Fruit fly (Drosophila melanogaster) S2 (cell line): ENCODE data around the gene CG4318.
A peak's percentile ranks its signal among the peaks of the same experiment; 100 is the strongest.

Experiments
- CG8478 ChIP-seq: fragments of >200 bp; optimal IDR thresholded peaks from 2 replicates; lab custom pipeline; 2018
- CTCF ChIP-seq, 2 experiments: fragments of >200 bp; optimal IDR thresholded peaks; 2 replicates each; lab custom pipeline; 2018

Gene CG4318

dm6 chrX:13135702-13136101 lies 19.0 kb downstream of the CG4318 start:
- TF ChIP-seq CG8478 (lab: Kevin White, UChicago) (no peak), CTCF (optimal IDR thresholded peaks at IDR 0.05; lab: Kevin White, UChicago) (no peak)

dm6 chrX:13134811-13135210 lies 19.9 kb downstream of the CG4318 start:
- peak in 1 of 2 experiments; percentile 6 for TF ChIP-seq CTCF (optimal IDR thresholded peaks at IDR 0.05; lab: Kevin White, UChicago)
- TF ChIP-seq CG8478 (lab: Kevin White, UChicago): no peak

- no peak for TF ChIP-seq CTCF (optimal IDR thresholded peaks at IDR 0.05; lab: Kevin White, UChicago)
- no peak for TF ChIP-seq CG8478 (lab: Kevin White, UChicago)
These were observed 23.5 kb downstream of the CG4318 start for dm6 chrX:13131063-13131773.

- TF ChIP-seq CTCF (optimal IDR thresholded peaks at IDR 0.05; lab: Kevin White, UChicago): no peak
These were observed 24.4 kb downstream of the CG4318 start for dm6 chrX:13130175-13130822.

- TF ChIP-seq CTCF (optimal IDR thresholded peaks at IDR 0.05; lab: Kevin White, UChicago) (peak in 1 of 2 experiments; percentile 12), CG8478 (lab: Kevin White, UChicago) (no peak)
These were observed 26.0 kb downstream of the CG4318 start, which contains the start of the genes CG32638, CG15717 and MFS10 for dm6 chrX:13128750-13129152. CG32638 (minus strand) TSS chrX:13128794. CG15717 (plus strand) TSS chrX:13128952. MFS10 (plus strand) TSS chrX:13129018.

DNA sequence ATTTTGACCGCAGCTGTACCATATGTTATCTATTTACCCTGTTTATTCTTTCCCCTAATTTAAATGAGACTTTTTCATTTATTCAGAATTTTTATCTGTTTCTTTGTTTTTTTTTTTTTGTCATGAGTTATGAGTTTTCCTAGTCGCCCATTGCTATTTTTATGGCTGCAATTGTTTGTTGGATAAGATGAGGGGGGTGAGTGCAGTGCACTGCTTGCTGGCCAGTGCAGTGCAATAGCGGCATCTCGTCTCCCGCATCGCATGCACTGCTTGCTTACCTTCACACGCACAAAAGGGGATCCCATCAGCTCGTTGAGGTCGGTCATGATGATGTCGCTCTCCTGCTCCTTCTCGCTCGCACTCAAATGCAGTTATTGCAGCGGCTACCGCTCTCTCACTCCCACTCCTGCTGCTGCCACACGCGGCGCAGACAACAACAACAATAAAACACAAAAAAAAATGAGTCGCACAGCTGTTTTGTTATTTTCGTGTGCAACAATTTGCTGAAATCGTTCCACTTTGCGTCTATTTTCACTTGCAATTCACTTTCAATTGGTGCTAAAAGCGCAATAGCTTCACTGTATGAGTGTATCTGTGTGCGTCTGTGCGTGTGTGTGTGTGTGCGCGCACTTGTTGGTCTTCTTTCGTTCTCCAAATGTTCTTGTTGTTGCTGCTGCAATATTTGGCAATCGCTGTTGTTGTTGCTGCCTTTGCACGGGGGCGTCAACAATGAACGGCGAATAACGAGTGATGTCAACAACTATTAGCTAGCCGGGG lies 26.6 kb downstream of the CG4318 start:
- no peak for TF ChIP-seq CG8478 (lab: Kevin White, UChicago)
- TF ChIP-seq CTCF (optimal IDR thresholded peaks at IDR 0.05; lab: Kevin White, UChicago): no peak

DNA sequence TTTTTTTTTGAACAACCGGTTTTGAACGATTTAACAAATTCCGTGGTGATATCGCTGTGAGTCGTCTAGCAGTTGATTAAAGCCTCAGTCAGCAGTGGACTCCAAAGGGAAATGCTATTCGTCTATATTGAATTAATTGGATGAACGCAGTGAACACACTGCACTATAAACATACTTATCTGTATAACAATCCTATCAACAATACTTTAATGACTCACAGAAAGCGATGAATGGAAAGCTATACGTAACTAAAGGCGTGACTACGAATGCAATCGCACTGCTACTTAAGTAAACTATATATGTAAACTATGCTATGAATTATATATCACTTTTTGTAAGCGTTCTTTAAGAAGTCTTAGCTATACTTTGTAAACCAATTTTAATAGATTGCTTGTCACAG lies 29.2 kb downstream of the CG4318 start:
- no peak for TF ChIP-seq CTCF (optimal IDR thresholded peaks at IDR 0.05; lab: Kevin White, UChicago)
- TF ChIP-seq CG8478 (lab: Kevin White, UChicago): no peak

dm6 chrX:13116438-13117243 lies 38.1 kb downstream of the CG4318 start:
- no peak for TF ChIP-seq CTCF (optimal IDR thresholded peaks at IDR 0.05; lab: Kevin White, UChicago)
- TF ChIP-seq CG8478 (lab: Kevin White, UChicago): no peak

DNA sequence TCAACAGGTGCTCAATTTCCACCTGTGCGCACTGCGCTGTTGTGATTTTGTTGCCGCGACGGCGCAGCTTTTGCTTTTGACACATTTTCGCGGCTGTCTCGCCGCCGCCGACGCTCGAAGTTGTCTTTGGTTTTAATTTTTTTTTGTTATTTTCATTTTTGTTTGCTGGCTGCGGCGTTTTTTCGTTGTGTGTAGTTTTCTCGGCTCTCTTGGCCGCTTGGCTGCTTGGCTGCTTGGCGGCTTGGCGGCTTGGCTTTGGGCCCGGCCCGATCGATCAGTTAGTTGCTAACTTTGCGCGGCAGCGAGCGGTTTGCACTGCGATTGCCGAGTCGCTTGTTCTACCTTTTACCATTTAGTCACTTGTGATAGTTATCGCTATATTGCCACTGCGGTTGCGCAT lies 39.9 kb downstream of the CG4318 start, which contains the start of gene CG42237:
TSS of gene CG42237 (plus strand) at position 271 of the 400 bp plus-strand sequence.
- TF ChIP-seq CTCF (optimal IDR thresholded peaks at IDR 0.05; lab: Kevin White, UChicago) (no peak), CG8478 (lab: Kevin White, UChicago) (no peak)

DNA sequence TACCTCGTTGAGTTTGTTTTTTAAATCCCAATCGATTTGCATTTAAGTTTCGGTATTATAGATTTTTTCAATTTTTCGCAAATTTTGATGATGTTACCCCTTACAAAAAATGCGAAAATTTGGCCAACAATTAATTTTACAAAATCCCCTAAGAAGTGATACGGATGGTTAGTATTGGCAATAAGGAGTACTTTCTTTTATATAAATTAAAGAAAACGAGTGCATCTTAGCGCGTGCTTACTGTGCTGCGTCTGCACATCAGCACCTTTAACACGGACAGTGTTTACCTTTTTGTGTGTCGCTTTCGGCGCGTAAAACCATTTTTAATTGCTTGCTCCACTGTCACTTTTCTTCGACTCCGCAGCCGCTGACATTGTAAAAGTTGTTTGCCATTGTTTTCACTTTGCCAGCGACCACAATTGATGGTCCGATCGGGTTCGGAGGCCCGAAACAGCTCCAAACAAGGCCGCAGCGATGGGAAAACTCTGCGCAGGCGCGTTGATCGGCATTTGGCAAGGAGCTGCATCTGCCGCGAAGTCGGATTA lies 40.8 kb downstream of the CG4318 start:
- TF ChIP-seq CTCF (optimal IDR thresholded peaks at IDR 0.05; lab: Kevin White, UChicago): no peak
- no peak for TF ChIP-seq CG8478 (lab: Kevin White, UChicago)

DNA sequence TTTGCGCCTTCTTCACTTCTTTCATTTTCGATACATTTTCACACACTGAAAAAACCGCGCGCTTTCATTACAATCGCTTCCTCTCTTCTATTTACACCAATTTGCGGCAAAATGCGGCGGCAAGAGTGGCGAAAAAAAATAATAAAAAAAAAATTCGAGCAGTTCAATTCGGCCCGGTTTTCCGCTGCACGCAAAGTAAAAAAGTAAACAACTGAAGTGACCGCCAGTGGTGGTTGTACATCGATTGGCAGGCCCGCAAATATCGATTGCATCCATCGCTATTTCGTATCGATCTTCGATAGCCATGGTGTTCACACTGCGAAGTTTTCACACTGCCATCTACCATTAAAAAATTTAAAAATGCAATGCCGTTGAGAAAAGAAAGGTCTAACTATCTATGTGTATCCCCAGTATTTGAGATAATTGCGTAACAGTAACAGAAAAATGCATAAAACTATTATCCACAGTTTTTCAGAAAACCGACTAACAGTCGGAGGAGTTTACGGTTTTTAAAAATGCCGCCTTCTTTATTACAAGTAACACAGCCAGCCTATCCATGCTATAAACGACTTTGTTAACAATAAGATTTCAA lies 42.4 kb downstream of the CG4318 start, which contains the start of gene Chpf:
TSS of gene Chpf (minus strand) at position 225 of the 592 bp plus-strand sequence.
- TF ChIP-seq CTCF (optimal IDR thresholded peaks at IDR 0.05; lab: Kevin White, UChicago): no peak
- no peak for TF ChIP-seq CG8478 (lab: Kevin White, UChicago)

DNA sequence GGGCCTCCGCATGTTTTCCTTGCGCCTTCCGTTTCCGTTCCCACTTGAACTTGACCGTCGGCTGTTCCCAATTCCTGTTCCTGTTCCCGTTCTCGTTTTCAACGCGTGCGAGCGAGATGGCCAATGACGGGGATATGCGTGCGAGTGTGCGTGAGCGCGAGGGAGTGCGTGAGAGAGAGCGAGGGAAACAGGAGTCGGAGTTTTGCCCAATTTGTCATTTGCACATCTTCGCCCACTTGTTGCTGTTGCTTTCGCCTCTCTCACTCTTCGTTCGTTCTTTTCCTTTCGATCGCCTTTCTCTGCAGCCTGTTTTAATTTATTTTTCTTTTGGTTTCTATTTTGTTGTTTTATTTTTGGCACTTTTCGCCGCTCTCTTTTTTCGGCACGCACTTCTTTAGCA lies 42.9 kb downstream of the CG4318 start:
- TF ChIP-seq CTCF (optimal IDR thresholded peaks at IDR 0.05; lab: Kevin White, UChicago) (no peak), CG8478 (lab: Kevin White, UChicago) (no peak)

DNA sequence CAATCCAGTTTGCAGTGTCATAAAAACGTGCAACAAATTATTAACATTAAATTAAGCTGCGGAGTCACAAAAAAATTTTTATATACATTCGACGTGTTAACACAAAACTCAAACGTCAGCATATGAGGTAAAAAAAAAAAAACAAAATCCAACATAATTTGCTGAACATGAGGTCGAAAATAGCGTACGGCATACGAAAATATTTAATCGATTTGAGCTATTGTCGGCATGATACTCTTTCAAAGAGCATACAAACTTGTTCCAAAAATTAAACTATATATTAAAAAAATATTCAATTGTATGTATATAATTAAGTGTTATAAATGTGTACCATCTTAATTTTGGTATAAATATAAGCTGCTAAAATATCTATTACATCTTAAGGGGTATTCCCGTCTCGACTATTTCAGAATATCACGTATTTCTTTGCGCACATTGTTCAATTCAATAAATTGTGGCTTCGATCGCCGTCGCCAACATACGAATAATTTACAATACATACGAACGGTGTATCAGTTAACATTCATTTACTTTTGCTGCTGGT lies 45.1 kb downstream of the CG4318 start:
- TF ChIP-seq CTCF (optimal IDR thresholded peaks at IDR 0.05; lab: Kevin White, UChicago): no peak
- TF ChIP-seq CG8478 (lab: Kevin White, UChicago): no peak
